Worm (Caenorhabditis elegans) whole organism, late embryonic: ENCODE data around the gene lnkn-1.

Experiments
- C08G9.2 ChIP-seq: sonication (generic microtip); optimal IDR thresholded peaks from 2 replicates; lab custom pipeline; 2016; ENCODE audit warnings: mild to moderate bottlenecking, missing genetic modification characterization, moderate library complexity, missing compliant biosample characterization
- K02D7.2 ChIP-seq: sonication (generic microtip); optimal IDR thresholded peaks from 2 replicates; lab custom pipeline; 2017; ENCODE audit warnings: mild to moderate bottlenecking, missing genetic modification characterization, missing compliant biosample characterization
- ama-1 ChIP-seq: fragments of 150-350 bp; optimal IDR thresholded peaks from 2 replicates; lab custom pipeline; 2014
- ceh-18 ChIP-seq: sonication (generic microtip); optimal IDR thresholded peaks from 2 replicates; lab custom pipeline; 2016; ENCODE audit warnings: missing genetic modification characterization, missing compliant biosample characterization
- ceh-30 ChIP-seq: fragments of 150-350 bp; optimal IDR thresholded peaks from 2 replicates; lab custom pipeline; 2014; ENCODE audit warnings: missing biosample characterization, missing genetic modification characterization
- ceh-31 ChIP-seq: sonication (generic microtip); optimal IDR thresholded peaks from 2 replicates; lab custom pipeline; 2016; ENCODE audit warnings: missing genetic modification characterization, missing compliant biosample characterization
- ceh-34 ChIP-seq: sonication (generic microtip); optimal IDR thresholded peaks from 2 replicates; lab custom pipeline; 2016; ENCODE audit warnings: mild to moderate bottlenecking, missing genetic modification characterization, missing compliant biosample characterization
- ceh-45 ChIP-seq: fragments of 200-800 bp; sonication (Bioruptor generic); IDR thresholded peaks from 2 replicates; pipeline ENCODE4 v1.3.6; 2022; ENCODE audit warnings: missing genetic modification reagents, missing genetic modification characterization, missing compliant biosample characterization
- ceh-48 ChIP-seq: sonication (generic microtip); optimal IDR thresholded peaks from 2 replicates; lab custom pipeline; 2016; ENCODE audit warnings: missing genetic modification characterization, inconsistent platforms, missing compliant biosample characterization
- ceh-6 ChIP-seq: fragments of 200-800 bp; sonication (Bioruptor generic); optimal IDR thresholded peaks from 2 replicates; lab custom pipeline; 2018; ENCODE audit warnings: mild to moderate bottlenecking, missing genetic modification characterization, missing compliant biosample characterization
- che-1 ChIP-seq: sonication (generic microtip); optimal IDR thresholded peaks from 2 replicates; lab custom pipeline; 2016; ENCODE audit warnings: mild to moderate bottlenecking, missing genetic modification characterization, missing compliant biosample characterization
- elt-2 ChIP-seq: sonication (generic microtip); optimal IDR thresholded peaks from 2 replicates; lab custom pipeline; 2016; ENCODE audit warnings: missing genetic modification reagents, missing genetic modification characterization, missing compliant biosample characterization
- elt-4 ChIP-seq: sonication (generic microtip); optimal IDR thresholded peaks from 2 replicates; lab custom pipeline; 2016; ENCODE audit warnings: missing genetic modification characterization, missing compliant biosample characterization
- ets-4 ChIP-seq: sonication (generic microtip); optimal IDR thresholded peaks from 2 replicates; lab custom pipeline; 2016; ENCODE audit warnings: missing genetic modification characterization, missing compliant biosample characterization
- eyg-1 ChIP-seq: sonication (generic microtip); optimal IDR thresholded peaks from 2 replicates; lab custom pipeline; 2016; ENCODE audit warnings: missing genotype, missing genetic modification characterization, missing compliant biosample characterization
- fax-1 ChIP-seq: sonication (generic microtip); optimal IDR thresholded peaks from 2 replicates; lab custom pipeline; 2016; ENCODE audit warnings: missing genotype, missing genetic modification characterization, missing compliant biosample characterization
- fkh-6 ChIP-seq: sonication (generic microtip); optimal IDR thresholded peaks from 2 replicates; lab custom pipeline; 2016; ENCODE audit warnings: missing genetic modification characterization, missing compliant biosample characterization
- hlh-13 ChIP-seq: fragments of 200-800 bp; sonication (Bioruptor generic); optimal IDR thresholded peaks from 2 replicates; lab custom pipeline; 2018; ENCODE audit warnings: mild to moderate bottlenecking, missing genetic modification characterization, missing compliant biosample characterization
- hlh-15 ChIP-seq: sonication (generic microtip); optimal IDR thresholded peaks from 2 replicates; lab custom pipeline; 2016; ENCODE audit warnings: missing genetic modification characterization, missing compliant biosample characterization
- lim-6 ChIP-seq: sonication (generic microtip); optimal IDR thresholded peaks from 2 replicates; lab custom pipeline; 2016; ENCODE audit warnings: missing genetic modification characterization, missing compliant biosample characterization
- lin-11 ChIP-seq: fragments of 200-800 bp; sonication (Bioruptor generic); optimal IDR thresholded peaks from 2 replicates; lab custom pipeline; 2018; ENCODE audit warnings: mild to moderate bottlenecking, missing genetic modification characterization, missing compliant biosample characterization
- madf-2 ChIP-seq: sonication (generic microtip); optimal IDR thresholded peaks from 2 replicates; lab custom pipeline; 2017; ENCODE audit warnings: missing genetic modification characterization, missing compliant biosample characterization
- nfya-1 ChIP-seq: sonication (generic microtip); optimal IDR thresholded peaks from 2 replicates; lab custom pipeline; 2017; ENCODE audit warnings: missing genetic modification characterization, mild to moderate bottlenecking, missing compliant biosample characterization, antibody characterized with exemption, moderate library complexity
- nhr-11 ChIP-seq: fragments of 150-350 bp; optimal IDR thresholded peaks from 2 replicates; lab custom pipeline; 2014; ENCODE audit warnings: missing biosample characterization, missing genetic modification characterization
- nhr-232 ChIP-seq: sonication (generic microtip); optimal IDR thresholded peaks from 2 replicates; lab custom pipeline; 2016; ENCODE audit warnings: missing genetic modification characterization, missing compliant biosample characterization
- npax-4 ChIP-seq: sonication (generic microtip); optimal IDR thresholded peaks from 2 replicates; lab custom pipeline; 2016; ENCODE audit warnings: missing genetic modification characterization, missing compliant biosample characterization
- odd-2 ChIP-seq: sonication (generic microtip); optimal IDR thresholded peaks from 2 replicates; lab custom pipeline; 2017; ENCODE audit warnings: antibody characterized with exemption, mild to moderate bottlenecking, missing genetic modification characterization, missing compliant biosample characterization
- pax-1 ChIP-seq: fragments of 150-350 bp; optimal IDR thresholded peaks from 2 replicates; lab custom pipeline; 2014; ENCODE audit warnings: missing biosample characterization, missing genetic modification characterization
- pha-4 ChIP-seq: fragments of 150-350 bp; optimal IDR thresholded peaks from 2 replicates; lab custom pipeline; 2018; ENCODE audit warnings: missing biosample characterization, missing genetic modification reagents, missing genetic modification characterization
- pros-1 ChIP-seq: fragments of 150-350 bp; optimal IDR thresholded peaks from 2 replicates; lab custom pipeline; 2014; ENCODE audit warnings: missing biosample characterization, missing genetic modification reagents, missing genetic modification characterization
- ref-2 ChIP-seq: sonication (generic microtip); optimal IDR thresholded peaks from 2 replicates; lab custom pipeline; 2016; ENCODE audit warnings: missing genetic modification characterization, missing compliant biosample characterization
- sdc-2 ChIP-seq: sonication (generic microtip); optimal IDR thresholded peaks from 2 replicates; lab custom pipeline; 2016; ENCODE audit warnings: missing genotype, missing genetic modification characterization, missing compliant biosample characterization
- syd-9 ChIP-seq: sonication (generic microtip); optimal IDR thresholded peaks from 2 replicates; lab custom pipeline; 2016; ENCODE audit warnings: mild to moderate bottlenecking, missing genetic modification characterization, moderate library complexity, missing compliant biosample characterization
- unc-3 ChIP-seq, 2 experiments: fragments of 200-800 bp in 1 of 2; sonication (Bioruptor generic) in 1 of 2; sonication (generic microtip) in 1 of 2; conservative IDR thresholded peaks in 1 of 2; optimal IDR thresholded peaks in 1 of 2; 2 replicates each; pipeline versions ENCODE4 v1.3.6 to Lab custom; 2016 to 2022; ENCODE audit warnings: missing compliant biosample characterization in 2 of 2, missing genetic modification characterization in 2 of 2, missing genetic modification reagents in 1 of 2
- unc-42 ChIP-seq: sonication (generic microtip); optimal IDR thresholded peaks from 2 replicates; lab custom pipeline; 2016; ENCODE audit warnings: missing genotype, missing genetic modification characterization, missing compliant biosample characterization
- unc-55 ChIP-seq: sonication (generic microtip); optimal IDR thresholded peaks from 2 replicates; lab custom pipeline; 2017; ENCODE audit warnings: missing biosample characterization, missing genetic modification reagents, missing genetic modification characterization
- zip-5 ChIP-seq: sonication (generic microtip); optimal IDR thresholded peaks from 2 replicates; lab custom pipeline; 2016; ENCODE audit warnings: missing genetic modification characterization, missing compliant biosample characterization

Gene lnkn-1

DNA sequence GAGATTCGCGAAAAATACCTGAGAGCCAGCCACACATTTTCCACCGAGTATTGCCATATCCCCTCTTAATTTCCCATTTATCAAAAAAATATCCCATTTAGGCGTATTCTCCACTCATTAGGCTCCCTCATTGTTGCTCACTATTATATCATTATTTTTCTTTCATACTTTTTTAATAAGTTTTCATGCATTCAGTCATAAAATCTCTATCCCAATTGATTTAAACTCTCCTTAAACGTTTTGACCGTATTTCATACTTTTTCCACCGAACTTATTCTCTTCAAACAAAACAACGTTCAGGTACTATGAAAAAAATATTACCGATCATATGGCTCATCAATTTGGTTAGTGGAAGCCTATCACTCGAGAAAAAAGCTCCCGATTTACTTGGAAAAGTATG, at the start of gene lnkn-1:
lnkn-1 (plus strand) TSS at position 301 of the 400 bp plus-strand sequence.
- TF ChIP-seq unc-42 (tag; lab: Kevin White, UChicago) (no peak), fkh-6 (tag; lab: Kevin White, UChicago) (no peak), ceh-30 (tag; lab: Kevin White, UChicago) (no peak), nhr-232 (tag; lab: Kevin White, UChicago) (no peak), lim-6 (tag; lab: Kevin White, UChicago) (no peak), lin-11 (no peak), ref-2 (no peak), ama-1 (no peak), fax-1 (tag; lab: Kevin White, UChicago) (no peak), elt-2 (tag; lab: Kevin White, UChicago) (no peak), ceh-6 (GFP tag; lab: Kevin White, UChicago) (no peak), unc-55 (GFP tag; lab: Kevin White, UChicago) (no peak), madf-2 (no peak), zip-5 (tag; lab: Kevin White, UChicago) (no peak), ets-4 (no peak), hlh-13 (GFP tag; lab: Kevin White, UChicago) (no peak), nhr-11 (tag; lab: Kevin White, UChicago) (no peak), ceh-18 (no peak), unc-3 (GFP tag; conservative IDR thresholded peaks at IDR 0.05; lab: Robert Waterston, UW) (no peak), unc-3 (tag; optimal IDR thresholded peaks at IDR 0.05; lab: Kevin White, UChicago) (no peak), hlh-15 (no peak)

DNA sequence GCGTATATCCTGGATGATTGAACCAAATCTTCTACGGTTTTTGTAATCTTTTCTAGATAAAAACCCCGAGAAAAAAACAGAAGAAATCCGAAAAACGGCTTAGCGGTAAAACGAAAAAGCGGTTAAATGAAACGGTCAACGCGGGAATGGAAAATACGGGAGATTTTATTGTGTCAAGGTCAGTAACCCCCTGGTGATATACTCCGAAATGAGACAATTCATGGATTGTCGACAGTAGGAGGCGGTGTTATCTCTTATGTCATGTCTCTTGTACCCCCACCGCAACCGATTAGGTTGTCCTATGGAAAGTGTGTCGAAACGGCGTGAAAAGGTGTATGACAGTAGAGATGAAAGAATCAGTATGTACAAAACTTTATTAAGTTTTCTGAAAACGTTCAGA, 45.9 kb upstream of the lnkn-1 start:
- TF ChIP-seq ceh-6 (GFP tag; lab: Kevin White, UChicago) (no peak), ceh-34 (no peak), ceh-30 (tag; lab: Kevin White, UChicago) (no peak), pros-1 (tag; lab: Kevin White, UChicago) (no peak), npax-4 (tag; lab: Kevin White, UChicago) (no peak), K02D7.2 (no peak), che-1 (tag; lab: Kevin White, UChicago) (no peak), unc-55 (GFP tag; lab: Kevin White, UChicago) (no peak), ceh-31 (tag; lab: Kevin White, UChicago) (no peak), elt-4 (tag; lab: Kevin White, UChicago) (no peak), ceh-45 (GFP tag; lab: Robert Waterston, UW) (no peak), unc-42 (tag; lab: Kevin White, UChicago) (no peak), zip-5 (tag; lab: Kevin White, UChicago) (no peak), odd-2 (tag; lab: Kevin White, UChicago) (no peak), lim-6 (tag; lab: Kevin White, UChicago) (no peak), ets-4 (no peak), fax-1 (tag; lab: Kevin White, UChicago) (no peak)

DNA sequence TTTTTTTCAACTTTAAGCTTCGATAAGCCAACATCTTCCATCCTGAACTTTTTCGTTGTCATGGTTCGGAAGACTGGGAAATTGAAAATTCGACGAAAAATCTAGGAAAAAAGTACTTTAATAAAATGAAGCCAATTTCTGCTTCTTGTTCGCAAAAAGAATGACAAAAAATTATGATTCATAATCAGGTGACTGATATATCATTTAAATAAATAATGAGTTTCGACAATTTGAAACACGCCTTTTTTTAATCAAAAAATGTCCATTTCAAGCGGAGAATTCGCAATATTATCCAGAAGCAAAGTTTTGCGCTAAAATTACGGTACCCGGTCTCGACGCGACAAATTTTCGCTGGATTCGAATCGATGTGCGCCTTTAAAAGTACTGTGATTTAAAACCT, 44.9 kb upstream of the lnkn-1 start, which contains the start of gene F44E2.6:
F44E2.6 (minus strand) TSS at position 101 of the 400 bp plus-strand sequence.
- TF ChIP-seq elt-2 (tag; lab: Kevin White, UChicago) (no peak), sdc-2 (no peak), syd-9 (tag; lab: Kevin White, UChicago) (no peak), ref-2 (no peak), elt-4 (tag; lab: Kevin White, UChicago) (no peak), C08G9.2 (tag; lab: Kevin White, UChicago) (no peak), ceh-48 (tag; lab: Kevin White, UChicago) (no peak), madf-2 (no peak), pax-1 (tag; lab: Kevin White, UChicago) (no peak), eyg-1 (no peak)

DNA sequence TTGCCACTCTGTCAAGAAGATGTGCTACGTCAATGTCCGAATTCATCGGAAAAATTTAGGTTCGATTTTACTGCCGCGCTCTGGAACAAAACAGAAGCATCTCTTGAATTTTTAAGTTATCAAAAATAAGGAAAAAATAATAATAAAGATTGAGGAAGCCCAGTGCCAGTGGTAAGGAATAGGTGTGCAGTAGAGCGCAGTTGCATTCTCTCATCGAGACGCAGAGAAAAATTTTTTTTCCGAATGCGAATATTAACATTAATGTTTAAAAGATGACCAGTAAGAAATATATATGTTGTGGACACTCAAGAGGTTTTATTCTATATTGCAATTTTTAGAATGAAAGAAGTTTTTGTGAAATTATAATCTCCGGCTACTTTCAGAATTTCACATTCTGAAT, 42.3 kb upstream of the lnkn-1 start:
- TF ChIP-seq pha-4 (tag; lab: Kevin White, UChicago) (no peak), unc-55 (GFP tag; lab: Kevin White, UChicago) (peak; percentile 6), nfya-1 (tag; lab: Kevin White, UChicago) (peak; percentile 14)
